Fruit fly (Drosophila melanogaster): ENCODE data around the gene CG31921.

The CG31921 gene

dm6 chr2L:366876-367275 lies 34.7 kb upstream of the CG31921 start:
- TF ChIP-seq cnc (optimal IDR thresholded peaks at IDR 0.05) = no peak
- TF ChIP-seq CG7101 (tag; optimal IDR thresholded peaks at IDR 0.05) = no peak
- no peak for TF ChIP-seq Clk (GFP tag; optimal IDR thresholded peaks at IDR 0.05)
- TF ChIP-seq CG33017 (tag; optimal IDR thresholded peaks at IDR 0.05) = no peak
- no peak for TF ChIP-seq toe (GFP tag; optimal IDR thresholded peaks at IDR 0.05)
- TF ChIP-seq Mnt (GFP tag; optimal IDR thresholded peaks at IDR 0.05) = no peak

DNA sequence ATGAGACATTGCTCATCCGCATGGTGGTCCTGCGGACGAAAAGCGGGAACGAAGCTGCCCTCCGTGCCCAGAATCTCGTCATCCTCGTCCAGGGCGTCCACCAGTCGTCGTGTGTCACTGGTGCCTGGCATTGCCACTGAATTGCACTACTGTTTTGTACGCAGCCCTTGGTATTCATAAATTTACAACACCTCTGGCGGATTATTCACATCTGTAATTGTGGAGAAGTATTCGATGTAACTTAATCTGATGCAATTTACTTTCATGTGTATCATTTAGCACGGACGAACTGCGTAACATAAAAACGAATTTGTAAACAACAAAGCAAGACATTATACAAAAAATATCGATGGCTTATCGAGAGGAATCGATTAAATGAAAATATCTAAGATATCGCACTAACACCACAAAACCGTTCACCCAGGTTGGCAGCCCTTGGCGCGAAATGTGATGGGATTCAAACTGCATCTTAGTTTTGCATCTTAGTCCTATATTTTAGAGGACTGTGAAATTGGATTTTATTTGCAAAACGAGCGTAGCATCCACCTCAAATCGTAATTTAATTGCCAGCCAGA lies 25.5 kb upstream of the CG31921 start, which contains the start of gene Ent1:
Gene Ent1 (minus strand): TSS at position 319 of the 575 bp plus-strand sequence.
- TF ChIP-seq bab1 (GFP tag; optimal IDR thresholded peaks at IDR 0.05) (peak; percentile 62), Mnt (GFP tag; optimal IDR thresholded peaks at IDR 0.05) (peak; percentile 14), kay (GFP tag; ENCODE audit: borderline replicate concordance) (peak; percentile 8), cnc (optimal IDR thresholded peaks at IDR 0.05) (no peak)

- no peak for TF ChIP-seq ovo (GFP tag; optimal IDR thresholded peaks at IDR 0.05)
- no peak for TF ChIP-seq CG12768 (GFP tag; optimal IDR thresholded peaks at IDR 0.05)
- TF ChIP-seq kay (GFP tag; ENCODE audit: borderline replicate concordance) = no peak
- TF ChIP-seq cic (GFP tag; optimal IDR thresholded peaks at IDR 0.05) = no peak
- TF ChIP-seq Mnt (GFP tag; optimal IDR thresholded peaks at IDR 0.05) = no peak
- TF ChIP-seq CG11617 (GFP tag; optimal IDR thresholded peaks at IDR 0.05) = no peak
- TF ChIP-seq CG33017 (tag; optimal IDR thresholded peaks at IDR 0.05) = no peak
Measured at dm6 chr2L:356234-356633, 24.1 kb upstream of the CG31921 start.

DNA sequence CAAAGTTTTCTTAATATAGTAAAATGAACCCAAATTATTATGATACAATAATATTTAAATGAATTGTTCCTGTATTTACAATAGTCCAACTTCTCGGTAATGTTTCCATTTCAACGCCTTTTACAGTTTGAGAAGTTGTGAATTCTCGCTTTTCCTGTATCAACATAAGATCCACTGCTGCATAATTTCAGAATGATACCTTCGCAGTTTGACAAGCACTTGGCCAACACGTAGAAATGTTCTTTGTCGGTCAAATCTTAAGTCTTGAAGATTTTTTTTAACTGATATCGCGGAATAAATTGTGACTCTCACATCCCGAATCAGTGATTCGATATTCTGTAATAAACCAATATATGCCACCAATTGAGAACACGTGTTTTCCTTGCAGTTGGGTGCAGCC lies 15.5 kb upstream of the CG31921 start:
- TF ChIP-seq CG5204 (GFP tag; optimal IDR thresholded peaks at IDR 0.05) = no peak
- TF ChIP-seq kay (GFP tag; ENCODE audit: borderline replicate concordance) = peak; percentile 50

dm6 chr2L:346781-347180 lies 14.6 kb upstream of the CG31921 start:
- TF ChIP-seq toe (GFP tag; optimal IDR thresholded peaks at IDR 0.05) (no peak), tj (GFP tag; optimal IDR thresholded peaks at IDR 0.05) (no peak), Mnt (GFP tag; optimal IDR thresholded peaks at IDR 0.05) (no peak), ovo (GFP tag; optimal IDR thresholded peaks at IDR 0.05) (no peak), Crg-1 (GFP tag; optimal IDR thresholded peaks at IDR 0.05) (no peak), pad (GFP tag; optimal IDR thresholded peaks at IDR 0.05) (no peak), CG7101 (tag; optimal IDR thresholded peaks at IDR 0.05) (no peak), bab1 (GFP tag; optimal IDR thresholded peaks at IDR 0.05) (no peak), kay (GFP tag; ENCODE audit: borderline replicate concordance) (no peak), Clk (GFP tag; optimal IDR thresholded peaks at IDR 0.05) (no peak), CG33017 (tag; optimal IDR thresholded peaks at IDR 0.05) (no peak), cnc (optimal IDR thresholded peaks at IDR 0.05) (no peak)

DNA sequence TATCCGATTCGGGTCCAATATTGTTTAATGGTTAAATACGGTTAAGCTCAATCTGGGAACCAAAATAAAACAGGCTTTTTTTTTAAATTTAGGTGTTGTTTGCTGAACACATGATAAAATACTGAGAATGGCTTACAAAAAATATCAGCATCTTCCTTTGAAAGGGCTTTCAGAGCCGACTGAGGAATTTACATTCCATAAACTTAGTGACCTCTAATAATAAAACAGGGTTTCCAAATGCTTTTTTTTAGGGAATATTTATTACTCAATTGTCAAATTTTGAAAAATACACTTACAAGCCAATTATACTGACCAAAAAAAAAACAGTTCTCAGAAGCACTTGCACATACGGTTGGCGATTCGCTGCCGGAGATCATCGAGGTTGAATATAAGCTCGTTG lies 2.5 kb downstream of the CG31921 start, which contains the start of gene CG43755:
Gene CG43755 (minus strand): TSS at position 101 of the 400 bp plus-strand sequence.
- TF ChIP-seq CG5204 (GFP tag; optimal IDR thresholded peaks at IDR 0.05) (no peak), CG12768 (GFP tag; optimal IDR thresholded peaks at IDR 0.05) (no peak), Mnt (GFP tag; optimal IDR thresholded peaks at IDR 0.05) (no peak), Hr96 (GFP tag; optimal IDR thresholded peaks at IDR 0.05) (no peak), CG7101 (tag; optimal IDR thresholded peaks at IDR 0.05) (no peak), CG1620 (GFP tag; optimal IDR thresholded peaks at IDR 0.05) (no peak), cnc (optimal IDR thresholded peaks at IDR 0.05) (no peak), CG33017 (tag; optimal IDR thresholded peaks at IDR 0.05) (no peak), Crg-1 (GFP tag; optimal IDR thresholded peaks at IDR 0.05) (no peak), CG11617 (GFP tag; optimal IDR thresholded peaks at IDR 0.05) (no peak), CG14711 (tag; optimal IDR thresholded peaks at IDR 0.05) (no peak), ovo (GFP tag; optimal IDR thresholded peaks at IDR 0.05) (no peak), cic (GFP tag; optimal IDR thresholded peaks at IDR 0.05) (no peak), pad (GFP tag; optimal IDR thresholded peaks at IDR 0.05) (no peak), tj (GFP tag; optimal IDR thresholded peaks at IDR 0.05) (no peak), kay (GFP tag; ENCODE audit: borderline replicate concordance) (no peak), CG7045 (GFP tag; optimal IDR thresholded peaks at IDR 0.05) (no peak), Clk (GFP tag; optimal IDR thresholded peaks at IDR 0.05) (no peak)

DNA sequence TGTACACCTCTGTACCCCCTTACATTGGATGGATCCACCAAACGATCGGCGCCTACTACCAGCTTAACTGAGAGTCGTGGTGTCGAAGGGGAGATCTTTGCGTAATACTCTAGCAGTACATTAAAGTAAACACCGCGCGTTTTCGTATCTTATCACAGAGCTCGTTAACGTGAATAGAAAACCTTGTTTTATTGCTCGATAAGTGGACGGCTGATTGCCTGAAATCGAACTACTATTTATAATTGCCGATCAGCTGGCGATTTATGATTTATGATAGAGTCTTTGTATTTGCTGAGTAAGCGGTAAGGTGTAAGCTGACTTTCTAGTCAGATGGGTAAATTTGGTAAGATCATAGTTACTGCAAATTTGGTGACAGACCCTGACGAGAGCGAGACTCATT lies 9.2 kb downstream of the CG31921 start:
- TF ChIP-seq cic (GFP tag; optimal IDR thresholded peaks at IDR 0.05) (peak; percentile 84), ovo (GFP tag; optimal IDR thresholded peaks at IDR 0.05) (peak; percentile 25), toe (GFP tag; optimal IDR thresholded peaks at IDR 0.05) (no peak), CG7101 (tag; optimal IDR thresholded peaks at IDR 0.05) (peak; percentile 5)

DNA sequence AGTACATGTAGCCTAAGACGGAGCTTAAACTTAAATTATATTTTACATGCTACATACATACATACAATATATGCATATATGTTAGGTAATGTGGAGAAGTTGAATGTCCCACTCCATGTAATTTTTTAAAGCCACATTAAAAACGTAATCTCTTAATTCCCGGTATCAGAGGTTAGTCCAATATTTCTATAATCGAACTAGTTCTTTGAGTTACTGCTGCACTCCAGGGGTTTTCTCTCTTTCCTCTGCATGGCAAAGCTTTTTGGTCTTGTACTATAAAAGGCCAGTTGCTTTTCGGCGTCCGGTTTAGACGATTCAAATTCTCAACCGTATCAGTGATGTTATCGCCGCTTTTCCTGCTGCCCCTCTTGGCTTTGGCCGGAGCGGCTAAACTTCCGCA lies 10.3 kb downstream of the CG31921 start, which contains the start of gene CG33127:
Gene CG33127 (plus strand): TSS at position 309 of the 400 bp plus-strand sequence.
- TF ChIP-seq CG1620 (GFP tag; optimal IDR thresholded peaks at IDR 0.05) (no peak), tj (GFP tag; optimal IDR thresholded peaks at IDR 0.05) (no peak), kay (GFP tag; ENCODE audit: borderline replicate concordance) (no peak), Mnt (GFP tag; optimal IDR thresholded peaks at IDR 0.05) (no peak), CG5204 (GFP tag; optimal IDR thresholded peaks at IDR 0.05) (no peak), CG33017 (tag; optimal IDR thresholded peaks at IDR 0.05) (no peak), Clk (GFP tag; optimal IDR thresholded peaks at IDR 0.05) (no peak), CG14711 (tag; optimal IDR thresholded peaks at IDR 0.05) (no peak), Crg-1 (GFP tag; optimal IDR thresholded peaks at IDR 0.05) (no peak), Hr96 (GFP tag; optimal IDR thresholded peaks at IDR 0.05) (no peak), cnc (optimal IDR thresholded peaks at IDR 0.05) (no peak), CG11617 (GFP tag; optimal IDR thresholded peaks at IDR 0.05) (no peak), CG12768 (GFP tag; optimal IDR thresholded peaks at IDR 0.05) (no peak), pad (GFP tag; optimal IDR thresholded peaks at IDR 0.05) (no peak), cic (GFP tag; optimal IDR thresholded peaks at IDR 0.05) (no peak), toe (GFP tag; optimal IDR thresholded peaks at IDR 0.05) (no peak), ovo (GFP tag; optimal IDR thresholded peaks at IDR 0.05) (no peak), bab1 (GFP tag; optimal IDR thresholded peaks at IDR 0.05) (no peak), CG7045 (GFP tag; optimal IDR thresholded peaks at IDR 0.05) (no peak)
